Fruit fly (Drosophila melanogaster): Measurements from ENCODE around the gene CG9636.

CG9636 gene

dm6 chr3R:8190866-8191265 is 52.7 kb downstream of the CG9636 start (continued):
- peak in 1 of 2 experiments; percentile 20 for TF ChIP-seq Eip74EF (GFP tag; optimal IDR thresholded peaks at IDR 0.05)
- TF ChIP-seq emc (GFP tag; optimal IDR thresholded peaks at IDR 0.05): no peak
- 0 out of 2 replicates have a peak, but pooled peaks have one; percentile 28 for TF ChIP-seq CG9932 (GFP tag; IDR thresholded peaks at IDR 0.05)
- TF ChIP-seq seq (GFP tag; IDR thresholded peaks at IDR 0.05): peak; percentile 43; the same call in 1 of the 2 replicates
- no peak for TF ChIP-seq eve (GFP tag; optimal IDR thresholded peaks at IDR 0.05)
- no peak for TF ChIP-seq prd (optimal IDR thresholded peaks at IDR 0.05)
- peak; percentile 28; the same call in 1 of the 3 replicates for TF ChIP-seq prd (GFP tag; IDR thresholded peaks at IDR 0.05)
- peak; percentile 58; the same call in 1 of the 2 replicates for TF ChIP-seq Bgb (GFP tag; IDR thresholded peaks at IDR 0.05; ENCODE audit: partially characterized antibody)
- TF ChIP-seq CG10321 (GFP tag; IDR thresholded peaks at IDR 0.05): peak; percentile 99
- TF ChIP-seq CG11504 (tag; optimal IDR thresholded peaks at IDR 0.05): peak; percentile 29
- TF ChIP-seq phol (tag; optimal IDR thresholded peaks at IDR 0.05): peak; percentile 88
- TF ChIP-seq D (optimal IDR thresholded peaks at IDR 0.05): peak; percentile 82
- TF ChIP-seq D (GFP tag; optimal IDR thresholded peaks at IDR 0.05): no peak
- peak; percentile 89; the same call in 3 of the 4 replicates for TF ChIP-seq chinmo (GFP tag; IDR thresholded peaks at IDR 0.05; ENCODE audit: partially characterized antibody)
- TF ChIP-seq CG6765 (GFP tag; optimal IDR thresholded peaks at IDR 0.05): no peak
- no peak for TF ChIP-seq CG32767 (GFP tag; IDR thresholded peaks at IDR 0.05)
- TF ChIP-seq ttk (GFP tag; IDR thresholded peaks at IDR 0.05): 0 out of 2 replicates have a peak, but pooled peaks have one; percentile 25
- 0 out of 3 replicates have a peak, but pooled peaks have one; percentile 35 for TF ChIP-seq zen2 (GFP tag; IDR thresholded peaks at IDR 0.05; ENCODE audit: partially characterized antibody)
- TF ChIP-seq Aef1 (GFP tag; IDR thresholded peaks at IDR 0.05): peak; percentile 55; the same call in 2 of the 3 replicates
- peak in 1 of 2 experiments; percentile 73 for TF ChIP-seq chif (GFP tag; optimal IDR thresholded peaks at IDR 0.05)
- TF ChIP-seq p53 (GFP tag; optimal IDR thresholded peaks at IDR 0.05): no peak
- TF ChIP-seq CG11093 (GFP tag; IDR thresholded peaks at IDR 0.05): no peak
- no peak for TF ChIP-seq CG10654 (GFP tag; optimal IDR thresholded peaks at IDR 0.05)
- peak; percentile 60; the same call in 1 of the 2 replicates for TF ChIP-seq chm (GFP tag; IDR thresholded peaks at IDR 0.05)
- TF ChIP-seq jing (GFP tag; optimal IDR thresholded peaks at IDR 0.05): peak; percentile 83
- no peak for TF ChIP-seq lmd (GFP tag; IDR thresholded peaks at IDR 0.05)
- no peak for TF ChIP-seq CG1792 (GFP tag; optimal IDR thresholded peaks at IDR 0.05)
- TF ChIP-seq CoRest (tag; optimal IDR thresholded peaks at IDR 0.05): peak; percentile 82
- TF ChIP-seq CG13287 (GFP tag; IDR thresholded peaks at IDR 0.05; ENCODE audit: partially characterized antibody): no peak
- TF ChIP-seq CG30020 (tag; optimal IDR thresholded peaks at IDR 0.05): no peak
- no peak for TF ChIP-seq maf-S (GFP tag; optimal IDR thresholded peaks at IDR 0.05)
- TF ChIP-seq Six4 (GFP tag; optimal IDR thresholded peaks at IDR 0.05): no peak
- TF ChIP-seq kni (GFP tag; optimal IDR thresholded peaks at IDR 0.05): peak; percentile 26
- peak; percentile 97 for TF ChIP-seq CG8478 (optimal IDR thresholded peaks at IDR 0.05)
- peak in 1 of 2 experiments; percentile 88 for TF ChIP-seq Dfd (GFP tag; optimal IDR thresholded peaks at IDR 0.05)
- 0 out of 2 replicates have a peak, but pooled peaks have one; percentile 3 for TF ChIP-seq slbo (GFP tag; IDR thresholded peaks at IDR 0.05)
- TF ChIP-seq Med (GFP tag): peak; percentile 63
- TF ChIP-seq sens (GFP tag): peak; percentile 16
- TF ChIP-seq twi (tag; optimal IDR thresholded peaks at IDR 0.05): peak; percentile 40
- no peak for TF ChIP-seq CG6272 (GFP tag; IDR thresholded peaks at IDR 0.05)
- TF ChIP-seq Opbp (GFP tag; IDR thresholded peaks at IDR 0.05; ENCODE audit: partially characterized antibody): peak; percentile 48; the same call in 2 of the 3 replicates
- no peak for TF ChIP-seq CG2712 (tag; optimal IDR thresholded peaks at IDR 0.05)
- TF ChIP-seq ato (GFP tag; IDR thresholded peaks at IDR 0.05; ENCODE audit: partially characterized antibody): no peak
- TF ChIP-seq ewg (GFP tag; optimal IDR thresholded peaks at IDR 0.05): peak; percentile 98
- peak; percentile 49; the same call in 1 of the 2 replicates for TF ChIP-seq amos (GFP tag; IDR thresholded peaks at IDR 0.05; ENCODE audit: partially characterized antibody)
- 0 out of 3 replicates have a peak, but pooled peaks have one; percentile 11 for TF ChIP-seq so (GFP tag; IDR thresholded peaks at IDR 0.05)
- TF ChIP-seq nom (GFP tag; optimal IDR thresholded peaks at IDR 0.05): no peak
- no peak for TF ChIP-seq tio (GFP tag; optimal IDR thresholded peaks at IDR 0.05)
- TF ChIP-seq HmgD (GFP tag; optimal IDR thresholded peaks at IDR 0.05): peak; percentile 90
- peak; percentile 77; the same call in 1 of the 3 replicates for TF ChIP-seq CG2199 (GFP tag; IDR thresholded peaks at IDR 0.05)
- TF ChIP-seq Ets97D (GFP tag; optimal IDR thresholded peaks at IDR 0.05): peak; percentile 11

Measured in whole organism, embryonic.